Fruit fly (Drosophila melanogaster): ENCODE data around the gene frac.

Gene frac

DNA sequence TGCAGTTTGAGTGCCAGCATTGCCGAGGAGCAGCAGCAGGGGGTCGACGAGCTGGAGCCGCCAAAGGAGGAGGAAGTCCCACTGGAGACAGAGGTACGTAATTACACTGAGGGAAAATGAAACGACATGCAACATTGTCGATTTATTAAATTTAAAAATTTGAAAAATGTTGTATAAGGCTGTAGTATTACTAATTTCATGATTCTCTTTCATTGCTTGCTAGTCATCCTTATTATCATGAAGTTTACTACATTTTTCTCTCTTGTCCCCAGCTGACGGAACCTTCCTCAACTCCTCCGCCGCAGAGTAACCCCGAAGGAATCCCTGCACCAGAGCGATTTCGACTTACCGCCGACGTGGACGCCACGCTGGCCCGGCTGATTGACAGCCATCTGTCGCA, 41.0 kb downstream of the frac start:
- TF ChIP-seq CG14655 (GFP tag; optimal IDR thresholded peaks at IDR 0.05): peak; percentile 46
- no peak for TF ChIP-seq Pif1B (GFP tag; optimal IDR thresholded peaks at IDR 0.05)
- TF ChIP-seq CG9948 (tag; optimal IDR thresholded peaks at IDR 0.05): peak; percentile 54
- TF ChIP-seq CG4496 (GFP tag; IDR thresholded peaks at IDR 0.05): no peak; the same call in 2 of the 3 replicates
- TF ChIP-seq CG8159 (tag; optimal IDR thresholded peaks at IDR 0.05): peak; percentile 49
- peak; percentile 43 for TF ChIP-seq CG17806 (tag; optimal IDR thresholded peaks at IDR 0.05)
- TF ChIP-seq CG8301 (tag; optimal IDR thresholded peaks at IDR 0.05): peak; percentile 8
- TF ChIP-seq CG34367 (tag; optimal IDR thresholded peaks at IDR 0.05): peak; percentile 19
- no peak for TF ChIP-seq CG13204 (GFP tag; optimal IDR thresholded peaks at IDR 0.05)
- peak; percentile 23 for TF ChIP-seq CG15710 (tag; optimal IDR thresholded peaks at IDR 0.05)
- TF ChIP-seq Snoo (tag; optimal IDR thresholded peaks at IDR 0.05): no peak
- no peak for TF ChIP-seq Ets98B (GFP tag; IDR thresholded peaks at IDR 0.05)
- peak; percentile 32 for TF ChIP-seq Pif1A (GFP tag; optimal IDR thresholded peaks at IDR 0.05)

DNA sequence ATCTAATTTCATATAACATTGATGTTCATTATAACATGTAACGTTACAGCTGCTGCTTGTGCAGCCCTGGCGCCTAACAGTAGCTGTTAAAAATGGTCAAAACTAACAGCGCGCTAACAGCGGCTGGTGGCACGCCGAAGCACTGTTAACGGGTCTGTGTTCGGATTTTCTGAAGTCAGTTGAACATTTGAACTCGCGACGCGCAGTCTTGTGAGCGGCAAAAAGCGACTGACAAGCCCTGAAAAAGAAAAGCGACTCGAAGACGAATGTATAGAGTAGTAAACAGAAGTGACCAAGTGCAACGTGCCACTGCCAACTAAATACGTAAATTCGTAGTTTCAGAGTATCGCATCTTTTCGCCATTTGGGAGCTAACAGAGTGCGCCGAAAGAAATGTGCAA, 42.5 kb downstream of the frac start:
- peak; percentile 6; the same call in 1 of the 3 replicates for TF ChIP-seq fd96Ca (GFP tag; IDR thresholded peaks at IDR 0.05)
- TF ChIP-seq rn (GFP tag; IDR thresholded peaks at IDR 0.05): no peak
- 0 out of 2 replicates have a peak, but pooled peaks have one; percentile 14 for TF ChIP-seq Ets98B (GFP tag; IDR thresholded peaks at IDR 0.05)
- peak; percentile 19 for TF ChIP-seq CG13204 (GFP tag; optimal IDR thresholded peaks at IDR 0.05)
- TF ChIP-seq CG15710 (tag; optimal IDR thresholded peaks at IDR 0.05): no peak
- peak; percentile 27; the same call in 1 of the 3 replicates for TF ChIP-seq CG4496 (GFP tag; IDR thresholded peaks at IDR 0.05)
- TF ChIP-seq CG12605 (GFP tag; IDR thresholded peaks at IDR 0.05): peak; percentile 44; the same call in 1 of the 2 replicates
- peak; percentile 39; the same call in 1 of the 2 replicates for TF ChIP-seq CG32121 (GFP tag; IDR thresholded peaks at IDR 0.05)

DNA sequence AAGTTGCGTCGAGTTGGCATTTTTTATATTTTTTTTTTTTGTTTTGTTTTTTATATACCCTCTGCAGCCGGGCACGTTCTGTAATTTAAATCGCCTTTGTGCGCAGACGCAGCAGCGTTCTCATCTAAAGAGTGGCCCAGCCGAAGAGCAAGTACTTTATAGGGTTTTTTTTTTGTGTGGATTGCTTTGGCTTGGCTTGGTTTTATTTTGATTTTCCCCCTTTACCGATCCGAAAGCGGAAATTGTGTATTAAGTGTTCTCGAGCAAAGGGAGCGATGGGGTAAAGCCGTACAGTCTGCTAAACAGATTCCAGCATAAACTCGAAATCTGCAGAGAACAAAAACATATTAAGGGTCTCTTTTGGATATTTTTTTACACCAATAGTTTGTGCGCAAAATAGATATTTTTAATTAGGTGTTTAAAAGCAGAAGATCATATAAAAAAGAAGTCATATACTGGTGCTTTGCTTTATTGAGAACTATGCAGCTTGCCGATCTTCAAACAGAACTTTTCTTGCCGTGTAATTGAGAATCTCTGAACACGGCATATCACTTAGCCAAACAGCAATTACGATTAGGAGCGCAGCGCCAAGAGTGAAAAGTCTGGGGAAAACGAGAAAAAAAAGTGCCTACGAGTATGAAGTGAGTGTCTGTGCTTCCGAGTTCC, 44.1 kb downstream of the frac start:
- TF ChIP-seq CG8159 (tag; optimal IDR thresholded peaks at IDR 0.05) (peak; percentile 50), CG15710 (tag; optimal IDR thresholded peaks at IDR 0.05) (peak; percentile 17), CG34367 (tag; optimal IDR thresholded peaks at IDR 0.05) (no peak), CG4496 (GFP tag; IDR thresholded peaks at IDR 0.05) (no peak), CG13204 (GFP tag; optimal IDR thresholded peaks at IDR 0.05) (peak; percentile 21), CG10348 (GFP tag; IDR thresholded peaks at IDR 0.05) (no peak), rn (GFP tag; IDR thresholded peaks at IDR 0.05) (no peak), Pif1B (GFP tag; optimal IDR thresholded peaks at IDR 0.05) (no peak), fd96Ca (GFP tag; IDR thresholded peaks at IDR 0.05) (no peak), Ets98B (GFP tag; IDR thresholded peaks at IDR 0.05) (no peak), CG32121 (GFP tag; IDR thresholded peaks at IDR 0.05) (no peak), CG8301 (tag; optimal IDR thresholded peaks at IDR 0.05) (peak; percentile 27), EcR (GFP tag; optimal IDR thresholded peaks at IDR 0.05) (no peak), Pif1A (GFP tag; optimal IDR thresholded peaks at IDR 0.05) (peak; percentile 21), D1 (tag; optimal IDR thresholded peaks at IDR 0.05) (no peak), CG12605 (GFP tag; IDR thresholded peaks at IDR 0.05) (no peak), CG14655 (GFP tag; optimal IDR thresholded peaks at IDR 0.05) (peak; percentile 44), CG9948 (tag; optimal IDR thresholded peaks at IDR 0.05) (peak; percentile 41), gl (tag; optimal IDR thresholded peaks at IDR 0.05) (peak; percentile 12), Snoo (tag; optimal IDR thresholded peaks at IDR 0.05) (no peak), CG17806 (tag; optimal IDR thresholded peaks at IDR 0.05) (peak; percentile 50)

DNA sequence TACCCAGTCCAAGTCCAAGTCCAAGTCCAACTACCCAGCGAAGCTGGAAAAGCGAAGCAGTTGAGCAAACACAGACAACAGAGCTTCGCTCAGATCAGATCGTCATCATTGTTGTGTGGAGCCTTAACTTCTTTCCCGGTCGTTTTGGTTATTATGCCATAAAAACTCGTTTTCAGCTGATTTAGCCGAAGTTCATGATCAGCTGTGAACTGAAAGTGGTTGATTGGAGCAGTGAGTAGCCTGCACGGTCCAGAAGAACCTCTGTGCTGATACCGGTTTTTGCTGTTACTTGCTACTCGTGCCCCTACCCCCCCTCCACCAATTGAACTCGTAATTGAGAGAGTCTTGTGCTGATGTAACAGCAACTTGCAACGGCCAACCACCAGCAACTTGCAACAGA, 48.1 kb downstream of the frac start:
- TF ChIP-seq Ets98B (GFP tag; IDR thresholded peaks at IDR 0.05): no peak
- TF ChIP-seq EcR (GFP tag; optimal IDR thresholded peaks at IDR 0.05): peak; percentile 75

DNA sequence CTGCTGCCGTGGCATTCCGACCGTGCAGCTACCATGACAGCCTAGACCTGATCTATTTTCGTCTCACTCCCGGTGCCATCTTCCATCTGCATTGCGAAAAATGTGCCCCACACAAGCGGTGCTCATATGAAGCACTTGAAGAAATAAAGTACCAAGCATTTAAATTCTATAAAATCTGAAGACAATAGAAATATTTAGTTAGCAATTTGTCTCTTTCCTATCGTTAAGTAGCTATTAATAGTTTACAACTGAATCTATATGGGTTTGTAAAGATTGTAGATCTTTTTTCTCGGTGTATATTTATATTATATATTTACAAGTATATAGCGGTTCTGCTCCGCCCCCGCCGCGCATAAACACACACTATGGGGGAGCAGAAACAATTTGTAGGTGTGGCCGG, 48.8 kb downstream of the frac start:
- TF ChIP-seq fd96Ca (GFP tag; IDR thresholded peaks at IDR 0.05) (peak; percentile 65; the same call in 2 of the 3 replicates), EcR (GFP tag; optimal IDR thresholded peaks at IDR 0.05) (no peak), CG8159 (tag; optimal IDR thresholded peaks at IDR 0.05) (peak; percentile 54), CG12605 (GFP tag; IDR thresholded peaks at IDR 0.05) (0 out of 2 replicates have a peak, but pooled peaks have one; percentile 22), rn (GFP tag; IDR thresholded peaks at IDR 0.05) (peak; percentile 69; the same call in 1 of the 2 replicates), CG4496 (GFP tag; IDR thresholded peaks at IDR 0.05) (peak; percentile 88), CG17806 (tag; optimal IDR thresholded peaks at IDR 0.05) (peak; percentile 76), CG14655 (GFP tag; optimal IDR thresholded peaks at IDR 0.05) (peak; percentile 87), CG8301 (tag; optimal IDR thresholded peaks at IDR 0.05) (peak; percentile 83), Pif1B (GFP tag; optimal IDR thresholded peaks at IDR 0.05) (peak; percentile 60), Pif1A (GFP tag; optimal IDR thresholded peaks at IDR 0.05) (peak; percentile 65), CG34367 (tag; optimal IDR thresholded peaks at IDR 0.05) (peak; percentile 59), Snoo (tag; optimal IDR thresholded peaks at IDR 0.05) (peak; percentile 1), Ets98B (GFP tag; IDR thresholded peaks at IDR 0.05) (peak; percentile 86), D1 (tag; optimal IDR thresholded peaks at IDR 0.05) (no peak), CG10348 (GFP tag; IDR thresholded peaks at IDR 0.05) (no peak), CG13204 (GFP tag; optimal IDR thresholded peaks at IDR 0.05) (no peak), gl (tag; optimal IDR thresholded peaks at IDR 0.05) (no peak), CG32121 (GFP tag; IDR thresholded peaks at IDR 0.05) (peak; percentile 86), CG15710 (tag; optimal IDR thresholded peaks at IDR 0.05) (peak; percentile 62), CG9948 (tag; optimal IDR thresholded peaks at IDR 0.05) (peak; percentile 73)

DNA sequence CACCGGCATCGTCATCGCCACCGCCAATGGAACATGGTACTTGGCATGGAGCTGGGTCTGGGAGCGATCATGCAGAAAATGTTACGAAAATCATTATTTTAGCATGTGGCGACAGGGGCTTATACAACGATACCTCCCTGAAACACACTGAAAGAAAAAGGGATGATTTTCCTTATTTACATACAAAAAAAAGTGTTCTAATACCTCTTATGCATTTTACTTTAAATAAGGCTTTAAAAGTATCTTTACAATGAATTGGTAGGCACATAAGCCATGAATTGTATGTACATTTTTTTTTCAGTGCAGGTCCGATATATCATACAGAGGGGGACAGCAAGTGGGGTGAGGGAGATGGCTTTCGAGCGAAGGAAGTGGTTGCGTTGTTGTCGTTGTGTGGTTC, 51.8 kb downstream of the frac start:
- TF ChIP-seq CG32121 (GFP tag; IDR thresholded peaks at IDR 0.05) (0 out of 2 replicates have a peak, but pooled peaks have one; percentile 35), CG12605 (GFP tag; IDR thresholded peaks at IDR 0.05) (0 out of 2 replicates have a peak, but pooled peaks have one; percentile 38), rn (GFP tag; IDR thresholded peaks at IDR 0.05) (no peak), CG8301 (tag; optimal IDR thresholded peaks at IDR 0.05) (peak; percentile 57), CG10348 (GFP tag; IDR thresholded peaks at IDR 0.05) (0 out of 2 replicates have a peak, but pooled peaks have one; percentile 11), EcR (GFP tag; optimal IDR thresholded peaks at IDR 0.05) (no peak), CG13204 (GFP tag; optimal IDR thresholded peaks at IDR 0.05) (peak; percentile 19), Snoo (tag; optimal IDR thresholded peaks at IDR 0.05) (peak; percentile 56), gl (tag; optimal IDR thresholded peaks at IDR 0.05) (peak; percentile 22), Pif1A (GFP tag; optimal IDR thresholded peaks at IDR 0.05) (peak; percentile 68), CG15710 (tag; optimal IDR thresholded peaks at IDR 0.05) (peak; percentile 63), CG14655 (GFP tag; optimal IDR thresholded peaks at IDR 0.05) (peak; percentile 55), Ets98B (GFP tag; IDR thresholded peaks at IDR 0.05) (peak; percentile 35; the same call in 1 of the 2 replicates), D1 (tag; optimal IDR thresholded peaks at IDR 0.05) (no peak), CG9948 (tag; optimal IDR thresholded peaks at IDR 0.05) (peak; percentile 73), CG17806 (tag; optimal IDR thresholded peaks at IDR 0.05) (peak; percentile 75), Pif1B (GFP tag; optimal IDR thresholded peaks at IDR 0.05) (peak; percentile 49), CG4496 (GFP tag; IDR thresholded peaks at IDR 0.05) (peak; percentile 70; the same call in 2 of the 3 replicates), CG34367 (tag; optimal IDR thresholded peaks at IDR 0.05) (peak; percentile 46), CG8159 (tag; optimal IDR thresholded peaks at IDR 0.05) (peak; percentile 75), fd96Ca (GFP tag; IDR thresholded peaks at IDR 0.05) (no peak)

Data from whole organism, pupa.